Fruit fly (Drosophila melanogaster) whole organism: Measurements from ENCODE around the gene amd.

Experiments
- CG8478 ChIP-seq: fragments of >200 bp; optimal IDR thresholded peaks from 2 replicates; lab custom pipeline; 2018; ENCODE audit warnings: inconsistent platforms
- Dll ChIP-seq: fragments of >200 bp; optimal IDR thresholded peaks from 2 replicates; lab custom pipeline; 2017
- pan ChIP-seq: fragments of >200 bp; optimal IDR thresholded peaks from 2 replicates; lab custom pipeline; 2017
- psq ChIP-seq: fragments of >200 bp; optimal IDR thresholded peaks from 2 replicates; lab custom pipeline; 2017
- usp ChIP-seq: fragments of >200 bp; optimal IDR thresholded peaks from 2 replicates; lab custom pipeline; 2017; ENCODE audit warnings: missing biosample characterization, missing genetic modification characterization, mixed read lengths

dm6 chr2L:19079742-19080141 lies 30.2 kb upstream of the amd start:
- TF ChIP-seq pan (no peak), Dll (lab: Kevin White, UChicago) (no peak), psq (lab: Kevin White, UChicago) (no peak), usp (GFP tag; lab: Kevin White, UChicago) (no peak), CG8478 (lab: Kevin White, UChicago) (no peak)
